Fruit fly (Drosophila melanogaster) whole organism, embryonic: ENCODE results near the gene CG14286.
A peak's percentile ranks its signal among the peaks of the same experiment; 100 is the strongest.

Experiments used
- CG12071 ChIP-seq: fragments of 200-800 bp; sonication (Bioruptor generic); optimal IDR thresholded peaks from 3 replicates; lab custom pipeline; 2018; ENCODE audit warnings: missing biosample characterization, mild to moderate bottlenecking, missing genetic modification characterization
- CG12299 ChIP-seq: fragments of 200-800 bp; sonication (Bioruptor generic); optimal IDR thresholded peaks from 2 replicates; lab custom pipeline; 2018; ENCODE audit warnings: missing biosample characterization, mild to moderate bottlenecking, missing genetic modification characterization
- CG13296 ChIP-seq: fragments of 200-800 bp; sonication (Bioruptor generic); optimal IDR thresholded peaks from 3 replicates; lab custom pipeline; 2018; ENCODE audit warnings: missing biosample characterization, mild to moderate bottlenecking, missing genetic modification characterization
- CG15696 ChIP-seq: fragments of 200-800 bp; sonication (Bioruptor generic); optimal IDR thresholded peaks from 2 replicates; lab custom pipeline; 2019; ENCODE audit warnings: missing biosample characterization, mild to moderate bottlenecking, missing genetic modification characterization, moderate library complexity
- CG1603 ChIP-seq: fragments of 200-800 bp; sonication (Bioruptor generic); optimal IDR thresholded peaks from 2 replicates; lab custom pipeline; 2019; ENCODE audit warnings: missing biosample characterization, mild to moderate bottlenecking, missing genetic modification characterization, moderate library complexity
- CG17186 ChIP-seq: fragments of 200-800 bp; sonication (Bioruptor generic); optimal IDR thresholded peaks from 3 replicates; lab custom pipeline; 2017; ENCODE audit warnings: missing biosample characterization, missing genetic modification reagents, missing genetic modification characterization
- CG17328 ChIP-seq: fragments of 200-800 bp; sonication (Bioruptor generic); IDR thresholded peaks from 2 replicates; pipeline ENCODE4 v1.3.6; 2022; ENCODE audit warnings: missing biosample characterization, missing genetic modification characterization
- CG18599 ChIP-seq: fragments of 200-800 bp; sonication (Bioruptor generic); optimal IDR thresholded peaks from 3 replicates; lab custom pipeline; 2017; ENCODE audit warnings: missing biosample characterization, missing genetic modification characterization, mild to moderate bottlenecking, moderate library complexity, missing genetic modification reagents
- CG2116 ChIP-seq: fragments of 200-800 bp; sonication (Bioruptor generic); optimal IDR thresholded peaks from 3 replicates; lab custom pipeline; 2018; ENCODE audit warnings: missing biosample characterization, mild to moderate bottlenecking, missing genetic modification characterization
- CG34422 ChIP-seq: fragments of 200-800 bp; sonication (Bioruptor generic); IDR thresholded peaks from 3 replicates; pipeline ENCODE4 v1.3.6; 2022; ENCODE audit warnings: missing biosample characterization, missing genetic modification characterization
- CG42726 ChIP-seq: fragments of 200-800 bp; sonication (Bioruptor generic); IDR thresholded peaks from 2 replicates; pipeline ENCODE4 v1.3.6; 2022; ENCODE audit warnings: missing biosample characterization, missing genetic modification characterization; ENCODE audit not compliant: partially characterized antibody
- CG4854 ChIP-seq: fragments of 200-800 bp; sonication (Bioruptor generic); optimal IDR thresholded peaks from 2 replicates; lab custom pipeline; 2016; ENCODE audit warnings: missing biosample characterization, missing genetic modification characterization, inconsistent platforms
- CG6813 ChIP-seq: fragments of 200-800 bp; sonication (Bioruptor generic); optimal IDR thresholded peaks from 2 replicates; lab custom pipeline; 2017; ENCODE audit warnings: missing biosample characterization, missing genetic modification characterization, mild to moderate bottlenecking, moderate library complexity, missing genetic modification reagents
- CG7987 ChIP-seq: fragments of 200-800 bp; sonication (Bioruptor generic); optimal IDR thresholded peaks from 2 replicates; lab custom pipeline; 2018; ENCODE audit warnings: missing biosample characterization, mild to moderate bottlenecking, missing genetic modification characterization, moderate library complexity
- CG9727 ChIP-seq: fragments of 200-800 bp; sonication (Bioruptor generic); optimal IDR thresholded peaks from 3 replicates; lab custom pipeline; 2017; ENCODE audit warnings: missing biosample characterization, mild to moderate bottlenecking, missing genetic modification characterization
- CG9817 ChIP-seq: fragments of 200-800 bp; sonication (Bioruptor generic); optimal IDR thresholded peaks from 2 replicates; lab custom pipeline; 2018; ENCODE audit warnings: missing biosample characterization, mild to moderate bottlenecking, missing genetic modification characterization, moderate library complexity
- HHEX ChIP-seq: fragments of 200-800 bp; sonication (Bioruptor generic); optimal IDR thresholded peaks from 3 replicates; lab custom pipeline; 2017; ENCODE audit warnings: missing biosample characterization, mild to moderate bottlenecking, missing genetic modification characterization, missing genetic modification reagents
- Hey ChIP-seq: fragments of 200-800 bp; sonication (Bioruptor generic); optimal IDR thresholded peaks from 3 replicates; lab custom pipeline; 2018; ENCODE audit warnings: missing biosample characterization, mild to moderate bottlenecking, missing genetic modification characterization
- Hr78 ChIP-seq, 2 experiments: fragments of 200-800 bp in 1 of 2; fragments of >200 bp in 1 of 2; sonication (Bioruptor generic) in 1 of 2; optimal IDR thresholded peaks; 2 replicates each; lab custom pipeline; 2017 to 2019; ENCODE audit warnings: missing biosample characterization in 2 of 2, missing genetic modification characterization in 2 of 2, mild to moderate bottlenecking in 1 of 2, moderate library complexity in 1 of 2
- Mad ChIP-seq: fragments of 200-800 bp; sonication (Bioruptor generic); optimal IDR thresholded peaks from 2 replicates; lab custom pipeline; 2016; ENCODE audit warnings: missing biosample characterization, missing genetic modification characterization
- Meics ChIP-seq: fragments of 200-800 bp; sonication (Bioruptor generic); optimal IDR thresholded peaks from 2 replicates; lab custom pipeline; 2017; ENCODE audit warnings: missing biosample characterization, mild to moderate bottlenecking, missing genetic modification characterization
- Oaz ChIP-seq: fragments of 200-800 bp; sonication (Bioruptor generic); IDR thresholded peaks from 2 replicates; pipeline ENCODE4 v1.3.6; 2022; ENCODE audit warnings: missing biosample characterization, missing genetic modification characterization
- Oli ChIP-seq: fragments of 200-800 bp; sonication (Bioruptor generic); optimal IDR thresholded peaks from 2 replicates; lab custom pipeline; 2018; ENCODE audit warnings: missing biosample characterization, mild to moderate bottlenecking, missing genetic modification characterization, moderate library complexity
- Rfx ChIP-seq: fragments of 200-800 bp; sonication (Bioruptor generic); IDR thresholded peaks from 2 replicates; pipeline ENCODE4 v1.3.6; 2022; ENCODE audit warnings: missing biosample characterization, missing genetic modification characterization
- ac ChIP-seq: fragments of 200-800 bp; sonication (Bioruptor generic); optimal IDR thresholded peaks from 3 replicates; lab custom pipeline; 2017; ENCODE audit warnings: missing biosample characterization, mild to moderate bottlenecking, missing genetic modification characterization
- bbx ChIP-seq: fragments of 200-800 bp; sonication (Bioruptor generic); IDR thresholded peaks from 2 replicates; pipeline ENCODE4 v1.3.6; 2022; ENCODE audit warnings: missing biosample characterization, missing genetic modification characterization; ENCODE audit not compliant: partially characterized antibody
- cg ChIP-seq: fragments of 200-800 bp; sonication (Bioruptor generic); optimal IDR thresholded peaks from 3 replicates; lab custom pipeline; 2019; ENCODE audit warnings: missing biosample characterization, mild to moderate bottlenecking, missing genetic modification characterization, moderate library complexity
- chif ChIP-seq, 2 experiments: fragments of 200-800 bp; sonication (Bioruptor generic); optimal IDR thresholded peaks; 3 replicates each; lab custom pipeline; 2016; ENCODE audit warnings: missing biosample characterization in 2 of 2, missing genetic modification characterization in 2 of 2
- ci ChIP-seq: fragments of 200-800 bp; sonication (Bioruptor generic); IDR thresholded peaks from 3 replicates; pipeline ENCODE4 v1.3.6; 2022; ENCODE audit warnings: missing biosample characterization, missing genetic modification characterization
- disco-r ChIP-seq: fragments of 200-800 bp; sonication (Bioruptor generic); optimal IDR thresholded peaks from 2 replicates; lab custom pipeline; 2016; ENCODE audit warnings: missing biosample characterization, missing genetic modification characterization
- ewg ChIP-seq: fragments of 200-800 bp; sonication (Bioruptor generic); optimal IDR thresholded peaks from 3 replicates; lab custom pipeline; 2017; ENCODE audit warnings: mild to moderate bottlenecking, missing biosample characterization, missing genetic modification reagents, missing genetic modification characterization
- her ChIP-seq: fragments of 200-800 bp; sonication (Bioruptor generic); optimal IDR thresholded peaks from 2 replicates; lab custom pipeline; 2016; ENCODE audit warnings: missing biosample characterization, missing genetic modification characterization
- jing ChIP-seq: fragments of 200-800 bp; sonication (Bioruptor generic); optimal IDR thresholded peaks from 2 replicates; lab custom pipeline; 2018; ENCODE audit warnings: missing biosample characterization, mild to moderate bottlenecking, missing genetic modification characterization
- lab ChIP-seq: fragments of 200-800 bp; sonication (Bioruptor generic); optimal IDR thresholded peaks from 3 replicates; lab custom pipeline; 2017; ENCODE audit warnings: missing biosample characterization, missing genetic modification characterization, mild to moderate bottlenecking, moderate library complexity, missing genetic modification reagents
- lilli ChIP-seq: fragments of 200-800 bp; sonication (Bioruptor generic); optimal IDR thresholded peaks from 3 replicates; lab custom pipeline; 2016; ENCODE audit warnings: missing biosample characterization, missing genetic modification characterization
- mirr ChIP-seq: fragments of 200-800 bp; sonication (Bioruptor generic); optimal IDR thresholded peaks from 3 replicates; lab custom pipeline; 2018; ENCODE audit warnings: missing biosample characterization, mild to moderate bottlenecking, missing genetic modification characterization
- nau ChIP-seq: fragments of 200-800 bp; sonication (Bioruptor generic); optimal IDR thresholded peaks from 3 replicates; lab custom pipeline; 2017; ENCODE audit warnings: missing biosample characterization, mild to moderate bottlenecking, missing genetic modification characterization, missing genetic modification reagents
- org-1 ChIP-seq: fragments of 200-800 bp; sonication (Bioruptor generic); optimal IDR thresholded peaks from 2 replicates; lab custom pipeline; 2017; ENCODE audit warnings: missing biosample characterization, missing genetic modification characterization
- pho ChIP-seq: fragments of 200-800 bp; sonication (Bioruptor generic); optimal IDR thresholded peaks from 2 replicates; lab custom pipeline; 2016; ENCODE audit warnings: missing biosample characterization, missing genetic modification characterization
- phol ChIP-seq: fragments of 200-800 bp; sonication (Bioruptor generic); optimal IDR thresholded peaks from 3 replicates; lab custom pipeline; 2018; ENCODE audit warnings: missing biosample characterization, mild to moderate bottlenecking, missing genetic modification characterization, moderate library complexity
- repo ChIP-seq: fragments of 200-800 bp; sonication (Bioruptor generic); optimal IDR thresholded peaks from 2 replicates; lab custom pipeline; 2016; ENCODE audit warnings: missing biosample characterization, missing genetic modification characterization
- sd ChIP-seq: fragments of 200-800 bp; sonication (Bioruptor generic); optimal IDR thresholded peaks from 3 replicates; lab custom pipeline; 2018; ENCODE audit warnings: missing biosample characterization, mild to moderate bottlenecking, missing genetic modification characterization, moderate library complexity
- seq ChIP-seq: fragments of 200-800 bp; sonication (Bioruptor generic); IDR thresholded peaks from 2 replicates; pipeline ENCODE4 v1.3.6; 2022; ENCODE audit warnings: missing biosample characterization, missing genetic modification characterization
- sna ChIP-seq: fragments of 200-800 bp; sonication (Bioruptor generic); IDR thresholded peaks from 2 replicates; pipeline ENCODE4 v1.3.6; 2022; ENCODE audit warnings: missing biosample characterization, missing genetic modification characterization; ENCODE audit not compliant: partially characterized antibody
- sqz ChIP-seq: fragments of 200-800 bp; sonication (Bioruptor generic); optimal IDR thresholded peaks from 3 replicates; lab custom pipeline; 2018; ENCODE audit warnings: missing biosample characterization, mild to moderate bottlenecking, missing genetic modification characterization
- sug ChIP-seq: fragments of 200-800 bp; optimal IDR thresholded peaks from 2 replicates; lab custom pipeline; 2019; ENCODE audit warnings: missing biosample characterization, mild to moderate bottlenecking, missing genetic modification characterization, moderate library complexity
- tll ChIP-seq, 2 experiments: fragments of 200-800 bp in 1 of 2; fragments of >200 bp in 1 of 2; sonication (Bioruptor generic) in 1 of 2; optimal IDR thresholded peaks; 2 replicates each; lab custom pipeline; 2017 to 2019; ENCODE audit warnings: missing biosample characterization in 2 of 2, missing genetic modification characterization in 2 of 2, mild to moderate bottlenecking in 1 of 2, moderate library complexity in 1 of 2
- toy ChIP-seq: fragments of 200-800 bp; sonication (Bioruptor generic); IDR thresholded peaks from 2 replicates; pipeline ENCODE4 v1.3.6; 2022; ENCODE audit warnings: missing biosample characterization, missing genetic modification characterization
- wdn ChIP-seq: fragments of 200-800 bp; sonication (Bioruptor generic); IDR thresholded peaks from 2 replicates; pipeline ENCODE4 v1.3.6; 2022; ENCODE audit warnings: missing biosample characterization, missing genetic modification characterization
- yki ChIP-seq: fragments of >200 bp; optimal IDR thresholded peaks from 3 replicates; lab custom pipeline; 2018

The CG14286 gene

dm6 chr3R:19010923-19011322, 13.0 kb upstream of the CG14286 start (continued):
- no peak for TF ChIP-seq chif (GFP tag; optimal IDR thresholded peaks at IDR 0.05; lab: Kevin White, UChicago)
- peak; percentile 42 for TF ChIP-seq CG9727
- TF ChIP-seq yki: no peak
- peak; percentile 33 for TF ChIP-seq sd (tag; lab: Kevin White, UChicago)
- TF ChIP-seq HHEX (GFP tag; lab: Kevin White, UChicago): peak; percentile 32
- TF ChIP-seq CG34422 (GFP tag; lab: Robert Waterston, UW): no peak
- no peak for TF ChIP-seq ci (GFP tag; lab: Robert Waterston, UW)
- TF ChIP-seq sna (GFP tag; lab: Robert Waterston, UW): no peak
- no peak for TF ChIP-seq cg (GFP tag; lab: Kevin White, UChicago)
- no peak for TF ChIP-seq seq
- no peak for TF ChIP-seq pho (GFP tag; lab: Kevin White, UChicago)
- TF ChIP-seq Hr78 (GFP tag; optimal IDR thresholded peaks at IDR 0.05; lab: Kevin White, UChicago): no peak
- TF ChIP-seq her (GFP tag; lab: Kevin White, UChicago): no peak
- no peak for TF ChIP-seq toy
- peak; percentile 59 for TF ChIP-seq CG15696 (tag; lab: Kevin White, UChicago)
- TF ChIP-seq ewg: no peak
- peak; percentile 39 for TF ChIP-seq Meics (GFP tag; lab: Kevin White, UChicago)
- TF ChIP-seq nau (GFP tag; lab: Kevin White, UChicago): no peak
- TF ChIP-seq Hey (tag; lab: Kevin White, UChicago): no peak
- TF ChIP-seq repo (GFP tag; lab: Kevin White, UChicago): no peak
- no peak for TF ChIP-seq CG2116
- peak in 1 of 2 experiments; percentile 36 for TF ChIP-seq tll (GFP tag; optimal IDR thresholded peaks at IDR 0.05; lab: Kevin White, UChicago)
- no peak for TF ChIP-seq CG42726 (GFP tag; lab: Robert Waterston, UW)
- peak; percentile 42 for TF ChIP-seq lab (GFP tag; lab: Kevin White, UChicago)
- no peak for TF ChIP-seq bbx (GFP tag; lab: Robert Waterston, UW)
- peak; percentile 36; the same call in 1 of the 2 replicates for TF ChIP-seq Rfx (GFP tag; lab: Robert Waterston, UW)
- TF ChIP-seq CG9817 (tag; lab: Kevin White, UChicago): no peak
- no peak for TF ChIP-seq Mad (GFP tag; lab: Kevin White, UChicago)
- no peak for TF ChIP-seq CG12299 (tag; lab: Kevin White, UChicago)
- TF ChIP-seq CG7987 (GFP tag; lab: Kevin White, UChicago): peak; percentile 2
- no peak for TF ChIP-seq Oli (tag; lab: Kevin White, UChicago)
- no peak for TF ChIP-seq lilli (GFP tag; lab: Kevin White, UChicago)
- TF ChIP-seq CG17186 (GFP tag; lab: Kevin White, UChicago): no peak
- peak; percentile 15 for TF ChIP-seq CG1603 (tag; lab: Kevin White, UChicago)
- peak; percentile 10 for TF ChIP-seq CG4854 (GFP tag; lab: Kevin White, UChicago)
- TF ChIP-seq disco-r: no peak
- no peak for TF ChIP-seq wdn
- TF ChIP-seq ac (GFP tag; lab: Kevin White, UChicago): peak; percentile 5
- TF ChIP-seq jing: no peak
- TF ChIP-seq CG6813 (GFP tag; lab: Kevin White, UChicago): peak; percentile 25
- TF ChIP-seq CG13296 (GFP tag; lab: Kevin White, UChicago): no peak
- peak; percentile 23 for TF ChIP-seq CG18599 (GFP tag; lab: Kevin White, UChicago)
- TF ChIP-seq CG17328: no peak
- TF ChIP-seq phol (tag; lab: Kevin White, UChicago): no peak
- no peak for TF ChIP-seq mirr (GFP tag; lab: Kevin White, UChicago)
- no peak for TF ChIP-seq org-1
- TF ChIP-seq CG12071 (GFP tag; lab: Kevin White, UChicago): peak; percentile 8
- no peak for TF ChIP-seq sug (tag; lab: Kevin White, UChicago)
- TF ChIP-seq Oaz (GFP tag; lab: Robert Waterston, UW): no peak
- TF ChIP-seq sqz (GFP tag; lab: Kevin White, UChicago): peak; percentile 36
